Worm (Caenorhabditis elegans) whole organism, early embryonic: ENCODE results near the gene M57.2.

ENCODE experiments used
- ceh-36 ChIP-seq: sonication (generic microtip); optimal IDR thresholded peaks from 2 replicates; lab custom pipeline; 2016; ENCODE audit warnings: missing genetic modification characterization, inconsistent platforms, missing compliant biosample characterization
- scrt-1 ChIP-seq: fragments of 200-800 bp; sonication (Bioruptor generic); IDR thresholded peaks from 2 replicates; pipeline ENCODE4 v1.3.6; 2022; ENCODE audit warnings: missing genetic modification characterization, missing compliant biosample characterization

DNA sequence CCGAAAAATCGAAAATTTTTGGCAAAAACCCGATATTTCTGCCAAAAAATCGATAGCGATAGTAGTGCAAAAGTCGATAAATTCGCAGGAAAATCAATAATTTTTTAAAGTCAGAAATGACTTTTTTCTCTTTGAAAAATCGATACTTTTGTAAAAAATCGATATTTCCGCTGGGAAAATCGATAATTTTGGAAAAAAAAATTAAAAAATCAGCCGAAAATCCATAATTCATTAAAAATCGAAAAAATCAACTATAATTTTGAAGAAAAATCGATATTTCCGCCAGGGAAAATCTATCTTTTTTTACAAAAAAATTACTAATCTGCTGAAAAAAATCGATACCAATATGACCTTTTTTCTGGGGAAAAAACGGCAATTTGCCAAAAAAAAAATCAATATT is 4.4 kb downstream of the M57.2 start:
- TF ChIP-seq ceh-36 (tag; lab: Kevin White, UChicago), result no peak
- no peak for TF ChIP-seq scrt-1 (GFP tag; lab: Robert Waterston, UW)
